Fruit fly (Drosophila melanogaster) whole organism, embryonic: Measurements from ENCODE around the gene CG42272.

ENCODE experiments used
- ATbp ChIP-seq: fragments of 200-800 bp; sonication (Bioruptor generic); optimal IDR thresholded peaks from 2 replicates; lab custom pipeline; 2017; ENCODE audit warnings: missing biosample characterization, mild to moderate bottlenecking, missing genetic modification characterization, missing genetic modification reagents
- Abd-B ChIP-seq: fragments of 200-800 bp; sonication (Bioruptor generic); optimal IDR thresholded peaks from 2 replicates; lab custom pipeline; 2018; ENCODE audit warnings: missing biosample characterization, mild to moderate bottlenecking, missing genetic modification characterization, moderate library complexity
- Antp ChIP-seq: fragments of 200-800 bp; sonication (Bioruptor generic); optimal IDR thresholded peaks from 3 replicates; lab custom pipeline; 2016; ENCODE audit warnings: missing biosample characterization, missing genetic modification characterization
- Blimp-1 ChIP-seq: fragments of 200-800 bp; sonication (Bioruptor generic); optimal IDR thresholded peaks from 3 replicates; lab custom pipeline; 2018; ENCODE audit warnings: missing biosample characterization, missing genetic modification characterization, mild to moderate bottlenecking, moderate library complexity, missing genetic modification reagents
- CG10147 ChIP-seq: fragments of 200-800 bp; sonication (Bioruptor generic); optimal IDR thresholded peaks from 2 replicates; lab custom pipeline; 2019; ENCODE audit warnings: missing biosample characterization, mild to moderate bottlenecking, missing genetic modification characterization, moderate library complexity
- CG12391 ChIP-seq: fragments of 200-800 bp; sonication (Bioruptor generic); optimal IDR thresholded peaks from 3 replicates; lab custom pipeline; 2018; ENCODE audit warnings: missing biosample characterization, mild to moderate bottlenecking, missing genetic modification characterization, moderate library complexity
- CG12659 ChIP-seq: fragments of 200-800 bp; sonication (Bioruptor generic); optimal IDR thresholded peaks from 3 replicates; lab custom pipeline; 2017; ENCODE audit warnings: mild to moderate bottlenecking, missing biosample characterization, missing genetic modification reagents, missing genetic modification characterization
- CG13775 ChIP-seq: fragments of 200-800 bp; sonication (Bioruptor generic); optimal IDR thresholded peaks from 3 replicates; lab custom pipeline; 2017; ENCODE audit warnings: missing biosample characterization, mild to moderate bottlenecking, missing genetic modification characterization
- CG15269 ChIP-seq: fragments of 200-800 bp; sonication (Bioruptor generic); optimal IDR thresholded peaks from 2 replicates; lab custom pipeline; 2018; ENCODE audit warnings: missing biosample characterization, mild to moderate bottlenecking, missing genetic modification characterization, moderate library complexity
- CG1529 ChIP-seq: fragments of 200-800 bp; sonication (Bioruptor generic); optimal IDR thresholded peaks from 3 replicates; lab custom pipeline; 2018; ENCODE audit warnings: missing biosample characterization, missing genetic modification characterization
- CG17385 ChIP-seq: fragments of 200-800 bp; sonication (Bioruptor generic); optimal IDR thresholded peaks from 3 replicates; lab custom pipeline; 2018; ENCODE audit warnings: missing biosample characterization, mild to moderate bottlenecking, missing genetic modification characterization
- CG18262 ChIP-seq: fragments of 200-800 bp; optimal IDR thresholded peaks from 3 replicates; lab custom pipeline; 2019; ENCODE audit warnings: missing biosample characterization, mild to moderate bottlenecking, missing genetic modification characterization, moderate library complexity
- CG30403 ChIP-seq: fragments of 200-800 bp; sonication (Bioruptor generic); optimal IDR thresholded peaks from 3 replicates; lab custom pipeline; 2016; ENCODE audit warnings: missing biosample characterization, missing genetic modification characterization
- CG33213 ChIP-seq: fragments of 200-800 bp; sonication (Bioruptor generic); optimal IDR thresholded peaks from 3 replicates; lab custom pipeline; 2016; ENCODE audit warnings: missing biosample characterization, missing genetic modification characterization
- CG4282 ChIP-seq: fragments of 200-800 bp; sonication (Bioruptor generic); optimal IDR thresholded peaks from 2 replicates; lab custom pipeline; 2016; ENCODE audit warnings: missing biosample characterization, missing genetic modification characterization
- CG4730 ChIP-seq: fragments of 200-800 bp; sonication (Bioruptor generic); IDR thresholded peaks from 2 replicates; pipeline ENCODE4 v1.3.6; 2022; ENCODE audit warnings: missing biosample characterization, missing genetic modification characterization
- CG4854 ChIP-seq: fragments of 200-800 bp; sonication (Bioruptor generic); optimal IDR thresholded peaks from 2 replicates; lab custom pipeline; 2016; ENCODE audit warnings: missing biosample characterization, missing genetic modification characterization, inconsistent platforms
- CG7928 ChIP-seq: fragments of 200-800 bp; sonication (Bioruptor generic); optimal IDR thresholded peaks from 2 replicates; lab custom pipeline; 2017; ENCODE audit warnings: missing biosample characterization, mild to moderate bottlenecking, missing genetic modification characterization
- CG9437 ChIP-seq: fragments of 200-800 bp; sonication (Bioruptor generic); optimal IDR thresholded peaks from 2 replicates; lab custom pipeline; 2018; ENCODE audit warnings: missing biosample characterization, mild to moderate bottlenecking, missing genetic modification characterization
- CG9727 ChIP-seq: fragments of 200-800 bp; sonication (Bioruptor generic); optimal IDR thresholded peaks from 3 replicates; lab custom pipeline; 2017; ENCODE audit warnings: missing biosample characterization, mild to moderate bottlenecking, missing genetic modification characterization
- D ChIP-seq, 2 experiments: fragments of 200-800 bp in 1 of 2; fragments of >200 bp in 1 of 2; sonication (Bioruptor generic) in 1 of 2; optimal IDR thresholded peaks; 2 replicates in 1 of 2; 3 replicates in 1 of 2; lab custom pipeline; 2017; ENCODE audit warnings: mild to moderate bottlenecking in 1 of 2, missing biosample characterization in 1 of 2, missing genetic modification characterization in 1 of 2, missing genetic modification reagents in 1 of 2
- D19A ChIP-seq: fragments of 200-800 bp; optimal IDR thresholded peaks from 3 replicates; lab custom pipeline; 2019; ENCODE audit warnings: missing biosample characterization, mild to moderate bottlenecking, missing genetic modification characterization, moderate library complexity
- Gug ChIP-seq: fragments of 200-800 bp; sonication (Bioruptor generic); IDR thresholded peaks from 4 replicates; pipeline ENCODE4 v1.3.6; 2022; ENCODE audit warnings: missing biosample characterization, missing genetic modification characterization
- HmgZ ChIP-seq: fragments of 200-800 bp; sonication (Bioruptor generic); optimal IDR thresholded peaks from 2 replicates; lab custom pipeline; 2018; ENCODE audit warnings: missing biosample characterization, mild to moderate bottlenecking, missing genetic modification characterization
- Hmr ChIP-seq: fragments of 200-800 bp; sonication (Bioruptor generic); optimal IDR thresholded peaks from 3 replicates; lab custom pipeline; 2017; ENCODE audit warnings: mild to moderate bottlenecking, missing biosample characterization, missing genetic modification reagents, missing genetic modification characterization
- Hr3 ChIP-seq: fragments of 200-800 bp; sonication (Bioruptor generic); optimal IDR thresholded peaks from 3 replicates; lab custom pipeline; 2016; ENCODE audit warnings: missing biosample characterization, missing genetic modification characterization
- Mrtf ChIP-seq: fragments of 200-800 bp; sonication (Bioruptor generic); IDR thresholded peaks from 3 replicates; pipeline ENCODE4 v1.3.6; 2022; ENCODE audit warnings: missing biosample characterization, missing genetic modification characterization
- Ssrp ChIP-seq: fragments of 200-800 bp; sonication (Bioruptor generic); optimal IDR thresholded peaks from 2 replicates; lab custom pipeline; 2018; ENCODE audit warnings: missing biosample characterization, mild to moderate bottlenecking, missing genetic modification characterization, moderate library complexity
- bcd ChIP-seq: fragments of 200-800 bp; sonication (Bioruptor generic); optimal IDR thresholded peaks from 2 replicates; lab custom pipeline; 2017; ENCODE audit warnings: missing biosample characterization, mild to moderate bottlenecking, missing genetic modification characterization
- bigmax ChIP-seq: fragments of 200-800 bp; sonication (Bioruptor generic); optimal IDR thresholded peaks from 2 replicates; lab custom pipeline; 2018; ENCODE audit warnings: missing biosample characterization, mild to moderate bottlenecking, missing genetic modification characterization
- bsh ChIP-seq, 2 experiments: fragments of 200-800 bp; sonication (Bioruptor generic); optimal IDR thresholded peaks; 2 replicates each; lab custom pipeline; 2017 to 2018; ENCODE audit warnings: mild to moderate bottlenecking in 2 of 2, missing biosample characterization in 2 of 2, missing genetic modification characterization in 2 of 2, moderate library complexity in 1 of 2
- cato ChIP-seq: fragments of 200-800 bp; sonication (Bioruptor generic); optimal IDR thresholded peaks from 2 replicates; lab custom pipeline; 2016; ENCODE audit warnings: missing biosample characterization, missing genetic modification characterization, borderline replicate concordance
- chif ChIP-seq, 2 experiments: fragments of 200-800 bp; sonication (Bioruptor generic); optimal IDR thresholded peaks; 3 replicates each; lab custom pipeline; 2016; ENCODE audit warnings: missing biosample characterization in 2 of 2, missing genetic modification characterization in 2 of 2
- dpn ChIP-seq, 2 experiments: fragments of 200-800 bp; sonication (Bioruptor generic); optimal IDR thresholded peaks; 3 replicates each; lab custom pipeline; 2016; ENCODE audit warnings: missing biosample characterization in 2 of 2, missing genetic modification characterization in 2 of 2
- eve ChIP-seq, 2 experiments: fragments of >200 bp; optimal IDR thresholded peaks; 2 replicates each; lab custom pipeline; 2017; ENCODE audit warnings: missing biosample characterization in 2 of 2, missing genetic modification characterization in 2 of 2
- ewg ChIP-seq: fragments of 200-800 bp; sonication (Bioruptor generic); optimal IDR thresholded peaks from 3 replicates; lab custom pipeline; 2017; ENCODE audit warnings: mild to moderate bottlenecking, missing biosample characterization, missing genetic modification reagents, missing genetic modification characterization
- gem ChIP-seq: fragments of 200-800 bp; sonication (Bioruptor generic); optimal IDR thresholded peaks from 2 replicates; lab custom pipeline; 2019; ENCODE audit warnings: missing biosample characterization, mild to moderate bottlenecking, missing genetic modification characterization, moderate library complexity
- grau ChIP-seq: fragments of 200-800 bp; optimal IDR thresholded peaks from 3 replicates; lab custom pipeline; 2019; ENCODE audit warnings: missing biosample characterization, mild to moderate bottlenecking, missing genetic modification characterization, moderate library complexity
- jing ChIP-seq: fragments of 200-800 bp; sonication (Bioruptor generic); optimal IDR thresholded peaks from 2 replicates; lab custom pipeline; 2018; ENCODE audit warnings: missing biosample characterization, mild to moderate bottlenecking, missing genetic modification characterization
- lab ChIP-seq: fragments of 200-800 bp; sonication (Bioruptor generic); optimal IDR thresholded peaks from 3 replicates; lab custom pipeline; 2017; ENCODE audit warnings: missing biosample characterization, missing genetic modification characterization, mild to moderate bottlenecking, moderate library complexity, missing genetic modification reagents
- lola ChIP-seq, 3 experiments: fragments of >200 bp in 2 of 3; fragments of 200-800 bp in 1 of 3; sonication (Bioruptor generic) in 1 of 3; optimal IDR thresholded peaks; 2 replicates each; lab custom pipeline; 2017 to 2019; ENCODE audit warnings: missing biosample characterization in 3 of 3, missing genetic modification characterization in 3 of 3, mild to moderate bottlenecking in 1 of 3, moderate library complexity in 1 of 3
- luna ChIP-seq: fragments of 200-800 bp; sonication (Bioruptor generic); optimal IDR thresholded peaks from 2 replicates; lab custom pipeline; 2016; ENCODE audit warnings: missing biosample characterization, missing genetic modification characterization
- nmo ChIP-seq: fragments of 200-800 bp; sonication (Bioruptor generic); optimal IDR thresholded peaks from 2 replicates; lab custom pipeline; 2018; ENCODE audit warnings: missing biosample characterization, mild to moderate bottlenecking, missing genetic modification characterization, moderate library complexity
- prd ChIP-seq, 3 experiments: fragments of >200 bp in 2 of 3; fragments of 200-800 bp in 1 of 3; sonication (Bioruptor generic) in 1 of 3; optimal IDR thresholded peaks in 2 of 3; IDR thresholded peaks in 1 of 3; 2 replicates in 2 of 3; 3 replicates in 1 of 3; pipeline versions ENCODE4 v1.3.6 to Lab custom; 2017 to 2022; ENCODE audit warnings: missing biosample characterization in 1 of 3, missing genetic modification characterization in 1 of 3
- seq ChIP-seq: fragments of 200-800 bp; sonication (Bioruptor generic); IDR thresholded peaks from 2 replicates; pipeline ENCODE4 v1.3.6; 2022; ENCODE audit warnings: missing biosample characterization, missing genetic modification characterization
- tup ChIP-seq: fragments of 200-800 bp; sonication (Bioruptor generic); optimal IDR thresholded peaks from 2 replicates; lab custom pipeline; 2016; ENCODE audit warnings: missing biosample characterization, mild to moderate bottlenecking, missing genetic modification characterization, moderate library complexity
- unpg ChIP-seq: fragments of 200-800 bp; sonication (Bioruptor generic); optimal IDR thresholded peaks from 3 replicates; lab custom pipeline; 2018; ENCODE audit warnings: missing biosample characterization, mild to moderate bottlenecking, missing genetic modification characterization, moderate library complexity
- usp ChIP-seq: fragments of >200 bp; optimal IDR thresholded peaks from 2 replicates; lab custom pipeline; 2017; ENCODE audit warnings: missing biosample characterization, missing genetic modification characterization

CG42272 gene

dm6 chr3L:5828684-5829083 lies 25.9 kb downstream of the CG42272 start (continued):
- no peak for TF ChIP-seq Mrtf (GFP tag; lab: Robert Waterston, UW)
- peak; percentile 37 for TF ChIP-seq Blimp-1 (GFP tag; lab: Kevin White, UChicago)
- peak; percentile 25 for TF ChIP-seq unpg (GFP tag; lab: Kevin White, UChicago)
- no peak for TF ChIP-seq eve (GFP tag; optimal IDR thresholded peaks at IDR 0.05; lab: Kevin White, UChicago)
- TF ChIP-seq D (optimal IDR thresholded peaks at IDR 0.05; lab: Kevin White, UChicago): no peak
- peak; percentile 15 for TF ChIP-seq D (GFP tag; optimal IDR thresholded peaks at IDR 0.05; lab: Kevin White, UChicago)
- TF ChIP-seq CG9727 (GFP tag; lab: Kevin White, UChicago): no peak
- TF ChIP-seq CG10147 (GFP tag; lab: Kevin White, UChicago): no peak
- TF ChIP-seq HmgZ (tag; lab: Kevin White, UChicago): no peak
- TF ChIP-seq CG33213 (GFP tag; lab: Kevin White, UChicago): no peak
- no peak for TF ChIP-seq Antp
- TF ChIP-seq CG30403: peak; percentile 48
- TF ChIP-seq Hr3 (GFP tag; lab: Kevin White, UChicago): peak; percentile 1
- TF ChIP-seq CG13775: peak; percentile 3
- peak; percentile 2 for TF ChIP-seq ewg (GFP tag; lab: Kevin White, UChicago)
- 0 out of 4 replicates have a peak, but pooled peaks have one; percentile 2 for TF ChIP-seq Gug (GFP tag; lab: Robert Waterston, UW)
- TF ChIP-seq CG4730 (GFP tag; lab: Robert Waterston, UW): no peak
- no peak for TF ChIP-seq CG7928
- TF ChIP-seq CG4854 (GFP tag; lab: Kevin White, UChicago): no peak
- peak in 1 of 2 experiments; percentile 9 for TF ChIP-seq dpn (GFP tag; optimal IDR thresholded peaks at IDR 0.05; lab: Kevin White, UChicago)
- TF ChIP-seq grau: peak; percentile 64
- TF ChIP-seq CG12659 (GFP tag; lab: Kevin White, UChicago): peak; percentile 9
- peak; percentile 16 for TF ChIP-seq Abd-B (GFP tag; lab: Kevin White, UChicago)
- no peak for TF ChIP-seq usp (GFP tag; lab: Kevin White, UChicago)
- TF ChIP-seq lola (GFP tag; optimal IDR thresholded peaks at IDR 0.05; lab: Kevin White, UChicago): peak in 1 of 3 experiments; percentile 31
- peak; percentile 87 for TF ChIP-seq D19A (tag; lab: Kevin White, UChicago)
- TF ChIP-seq tup (GFP tag; lab: Kevin White, UChicago): no peak
- TF ChIP-seq bsh (GFP tag; optimal IDR thresholded peaks at IDR 0.05; lab: Kevin White, UChicago): peak in 1 of 2 experiments; percentile 37
- TF ChIP-seq gem (tag; lab: Kevin White, UChicago): peak; percentile 70
- TF ChIP-seq lab (GFP tag; lab: Kevin White, UChicago): peak; percentile 18
- TF ChIP-seq CG4282 (GFP tag; lab: Kevin White, UChicago): no peak
- TF ChIP-seq jing (GFP tag; lab: Kevin White, UChicago): no peak
- TF ChIP-seq cato (GFP tag; lab: Kevin White, UChicago): no peak
- TF ChIP-seq chif (GFP tag; optimal IDR thresholded peaks at IDR 0.05; lab: Kevin White, UChicago): no peak
- TF ChIP-seq CG12391 (tag; lab: Kevin White, UChicago): peak; percentile 15
- TF ChIP-seq bcd: peak; percentile 26
- peak; percentile 57 for TF ChIP-seq CG18262
- TF ChIP-seq Ssrp (tag; lab: Kevin White, UChicago): peak; percentile 32
- TF ChIP-seq Hmr (GFP tag; lab: Kevin White, UChicago): peak; percentile 26
- no peak for TF ChIP-seq prd (optimal IDR thresholded peaks at IDR 0.05; lab: Kevin White, UChicago)
- peak; percentile 34; the same call in 1 of the 3 replicates for TF ChIP-seq prd (GFP tag; IDR thresholded peaks at IDR 0.05; lab: Robert Waterston, UW)
- TF ChIP-seq seq: 0 out of 2 replicates have a peak, but pooled peaks have one; percentile 14
- no peak for TF ChIP-seq luna (GFP tag; lab: Kevin White, UChicago)
- TF ChIP-seq ATbp (GFP tag; lab: Kevin White, UChicago): peak; percentile 20
- TF ChIP-seq CG17385 (GFP tag; lab: Kevin White, UChicago): peak; percentile 3
- peak; percentile 40 for TF ChIP-seq CG15269 (tag; lab: Kevin White, UChicago)
- peak; percentile 19 for TF ChIP-seq CG1529 (GFP tag; lab: Kevin White, UChicago)
- TF ChIP-seq bigmax (GFP tag; lab: Kevin White, UChicago): no peak
- TF ChIP-seq nmo (GFP tag; lab: Kevin White, UChicago): peak; percentile 59
- TF ChIP-seq CG9437: peak; percentile 13
